Worm (Caenorhabditis elegans): ENCODE measurements around the gene srv-27.

DNA sequence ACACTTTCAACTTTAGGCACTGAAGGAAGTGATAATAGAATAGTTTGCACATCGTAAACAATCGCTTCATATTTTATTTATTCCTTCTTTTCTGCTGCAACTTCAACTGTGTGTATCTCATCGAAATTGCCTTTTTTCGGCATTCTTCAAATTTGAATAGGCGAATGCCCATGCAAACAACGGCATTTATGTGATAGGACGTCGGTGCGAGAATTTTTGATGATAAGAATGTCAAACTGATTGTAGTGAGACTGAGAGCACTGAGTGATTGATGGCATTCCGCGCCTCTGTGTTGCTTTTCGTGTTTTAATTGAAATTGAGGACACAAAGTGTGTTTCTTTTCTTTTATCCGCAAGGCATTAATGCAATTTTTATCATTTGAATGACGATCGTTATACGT is 32.6 kb upstream of the srv-27 start:
- no peak for TF ChIP-seq ztf-23 (GFP tag; IDR thresholded peaks at IDR 0.05)
- TF ChIP-seq T22C8.4 (GFP tag; IDR thresholded peaks at IDR 0.05) = no peak
- TF ChIP-seq flt-1 (GFP tag; IDR thresholded peaks at IDR 0.05) = no peak
- no peak for TF ChIP-seq ztf-29 (GFP tag; IDR thresholded peaks at IDR 0.05)
- TF ChIP-seq med-1 (GFP tag; optimal IDR thresholded peaks at IDR 0.05; ENCODE audit: insufficient read depth) = no peak
- no peak for TF ChIP-seq cog-1 (tag; optimal IDR thresholded peaks at IDR 0.05)
- no peak for TF ChIP-seq tab-1 (GFP tag; IDR thresholded peaks at IDR 0.05)
- TF ChIP-seq klf-2 (GFP tag; conservative IDR thresholded peaks at IDR 0.05) = no peak

Measured in whole organism, midembryonic.